Fruit fly (Drosophila melanogaster) S2 (cell line): Measurements from ENCODE around the gene Schip1.

Experiments
- CG8478 ChIP-seq: fragments of >200 bp; optimal IDR thresholded peaks from 2 replicates; lab custom pipeline; 2018
- CTCF ChIP-seq, 2 experiments: fragments of >200 bp; optimal IDR thresholded peaks; 2 replicates each; lab custom pipeline; 2018

dm6 chr2L:10339841-10340240, 8.9 kb upstream of the Schip1 start:
- TF ChIP-seq CG8478 = no peak
- no peak for TF ChIP-seq CTCF (optimal IDR thresholded peaks at IDR 0.05; lab: Kevin White, UChicago)
